Fruit fly (Drosophila melanogaster): ENCODE data around the gene rdgA.
A peak's percentile ranks its signal among the peaks of the same experiment; 100 is the strongest.

rdgA gene

dm6 chrX:9067754-9068477 lies 161.0 kb downstream of the rdgA start, which contains the start of gene CG15365 (continued):
- TF ChIP-seq Awh (GFP tag; IDR thresholded peaks at IDR 0.05): no peak
- TF ChIP-seq bsh (GFP tag; optimal IDR thresholded peaks at IDR 0.05): no peak
- no peak for TF ChIP-seq ase (GFP tag; IDR thresholded peaks at IDR 0.05)
- no peak for TF ChIP-seq CG13123 (GFP tag; optimal IDR thresholded peaks at IDR 0.05)
- peak; percentile 21; the same call in 1 of the 2 replicates for TF ChIP-seq vvl (GFP tag; IDR thresholded peaks at IDR 0.05)
- no peak for TF ChIP-seq dmrt99B (tag; optimal IDR thresholded peaks at IDR 0.05)
- TF ChIP-seq ind (GFP tag; optimal IDR thresholded peaks at IDR 0.05): no peak
- no peak for TF ChIP-seq eyg (GFP tag; optimal IDR thresholded peaks at IDR 0.05)
- no peak for TF ChIP-seq grau (tag; optimal IDR thresholded peaks at IDR 0.05)
- TF ChIP-seq crc (GFP tag; optimal IDR thresholded peaks at IDR 0.05): no peak
- TF ChIP-seq Atf-2 (GFP tag; optimal IDR thresholded peaks at IDR 0.05): no peak
- no peak for TF ChIP-seq wor (GFP tag; IDR thresholded peaks at IDR 0.05)
- peak; percentile 15 for TF ChIP-seq nom (GFP tag; optimal IDR thresholded peaks at IDR 0.05)
- no peak for TF ChIP-seq dati (GFP tag; IDR thresholded peaks at IDR 0.05)
- TF ChIP-seq fd64A (GFP tag; optimal IDR thresholded peaks at IDR 0.05): no peak
- no peak for TF ChIP-seq Meics (GFP tag; optimal IDR thresholded peaks at IDR 0.05)
- no peak for TF ChIP-seq Ravus (GFP tag; IDR thresholded peaks at IDR 0.05)
- no peak for TF ChIP-seq ken (GFP tag; IDR thresholded peaks at IDR 0.05)
- no peak for TF ChIP-seq CG15073 (GFP tag; optimal IDR thresholded peaks at IDR 0.05)
- no peak for TF ChIP-seq Dll (GFP tag; IDR thresholded peaks at IDR 0.05; ENCODE audit: partially characterized antibody)
- TF ChIP-seq pfk (GFP tag; optimal IDR thresholded peaks at IDR 0.05): no peak
- TF ChIP-seq corto (GFP tag; optimal IDR thresholded peaks at IDR 0.05): no peak
- peak; percentile 11; the same call in 1 of the 2 replicates for TF ChIP-seq CG13287 (GFP tag; IDR thresholded peaks at IDR 0.05; ENCODE audit: partially characterized antibody)
- no peak for TF ChIP-seq CG6791 (GFP tag; IDR thresholded peaks at IDR 0.05; ENCODE audit: partially characterized antibody)
- no peak for TF ChIP-seq dmrt11E (tag; optimal IDR thresholded peaks at IDR 0.05)
- TF ChIP-seq toy (GFP tag; IDR thresholded peaks at IDR 0.05): no peak
- no peak for TF ChIP-seq insv (GFP tag; optimal IDR thresholded peaks at IDR 0.05)
- TF ChIP-seq Scr (GFP tag; IDR thresholded peaks at IDR 0.05; ENCODE audit: partially characterized antibody): no peak
- no peak for TF ChIP-seq CG10431 (GFP tag; optimal IDR thresholded peaks at IDR 0.05)
- no peak for TF ChIP-seq nerfin-1 (tag; optimal IDR thresholded peaks at IDR 0.05)
- TF ChIP-seq Jarid2 (GFP tag; optimal IDR thresholded peaks at IDR 0.05): peak; percentile 82
- no peak for TF ChIP-seq zfh2 (GFP tag; optimal IDR thresholded peaks at IDR 0.05)
- no peak for TF ChIP-seq Gug (GFP tag; IDR thresholded peaks at IDR 0.05)
- no peak for TF ChIP-seq CG33213 (GFP tag; optimal IDR thresholded peaks at IDR 0.05)
- no peak for TF ChIP-seq CG1647 (GFP tag; optimal IDR thresholded peaks at IDR 0.05)
- no peak for TF ChIP-seq sr (GFP tag; IDR thresholded peaks at IDR 0.05)
- no peak for TF ChIP-seq Usf (GFP tag; optimal IDR thresholded peaks at IDR 0.05)
- TF ChIP-seq CG15269 (tag; optimal IDR thresholded peaks at IDR 0.05): peak; percentile 9
- peak; percentile 50; the same call in 1 of the 2 replicates for TF ChIP-seq Bgb (GFP tag; IDR thresholded peaks at IDR 0.05; ENCODE audit: partially characterized antibody)
- no peak for TF ChIP-seq Max (GFP tag; optimal IDR thresholded peaks at IDR 0.05)
- TF ChIP-seq crp (GFP tag; optimal IDR thresholded peaks at IDR 0.05): no peak
- TF ChIP-seq CG8290 (GFP tag; optimal IDR thresholded peaks at IDR 0.05): no peak
- no peak for TF ChIP-seq CG8290 (tag; optimal IDR thresholded peaks at IDR 0.05)
- no peak for TF ChIP-seq chif (GFP tag; optimal IDR thresholded peaks at IDR 0.05)
- TF ChIP-seq B-H1 (GFP tag; IDR thresholded peaks at IDR 0.05): no peak
- TF ChIP-seq pum (GFP tag; optimal IDR thresholded peaks at IDR 0.05): no peak
- TF ChIP-seq CG17186 (GFP tag; optimal IDR thresholded peaks at IDR 0.05): no peak
- peak; percentile 39 for TF ChIP-seq NFAT (GFP tag; IDR thresholded peaks at IDR 0.05)
- no peak for TF ChIP-seq CG33557 (GFP tag; optimal IDR thresholded peaks at IDR 0.05)
- TF ChIP-seq slbo (GFP tag; IDR thresholded peaks at IDR 0.05): no peak

Measured in whole organism, embryonic.